Fruit fly (Drosophila melanogaster): ENCODE data around the gene CG31913.

dm6 chr2L:5805091-5805817 lies 21.4 kb downstream of the CG31913 start, which contains the start of gene CG11034:
- no peak for TF ChIP-seq Camta (GFP tag; optimal IDR thresholded peaks at IDR 0.05)
- no peak for TF ChIP-seq CTCF (GFP tag; optimal IDR thresholded peaks at IDR 0.05)
- TF ChIP-seq CG10565 (GFP tag; optimal IDR thresholded peaks at IDR 0.05) = no peak
- no peak for TF ChIP-seq esg (GFP tag; conservative IDR thresholded peaks at IDR 0.05)
- no peak for TF ChIP-seq HLH54F (GFP tag; optimal IDR thresholded peaks at IDR 0.05)
- no peak for TF ChIP-seq danr (GFP tag; IDR thresholded peaks at IDR 0.05)
- no peak for TF ChIP-seq pzg (GFP tag; optimal IDR thresholded peaks at IDR 0.05)
- TF ChIP-seq run (tag; optimal IDR thresholded peaks at IDR 0.05) = no peak
- no peak for TF ChIP-seq CG18599 (GFP tag; optimal IDR thresholded peaks at IDR 0.05)
- TF ChIP-seq Pdp1 (GFP tag; optimal IDR thresholded peaks at IDR 0.05) = peak in 1 of 2 experiments; percentile 15

All from whole organism, embryonic.